Worm (Caenorhabditis elegans): Measurements from ENCODE around the gene W02B3.7.

W02B3.7 gene

ce11 chrIII:650539-650938 lies 41.3 kb downstream of the W02B3.7 start:
- TF ChIP-seq ref-1 (GFP tag; conservative IDR thresholded peaks at IDR 0.05): no peak
- TF ChIP-seq cog-1 (tag; optimal IDR thresholded peaks at IDR 0.05): no peak
- TF ChIP-seq med-1 (GFP tag; optimal IDR thresholded peaks at IDR 0.05; ENCODE audit: insufficient read depth): no peak
- no peak for TF ChIP-seq ztf-23 (GFP tag; IDR thresholded peaks at IDR 0.05)
- TF ChIP-seq klf-2 (GFP tag; conservative IDR thresholded peaks at IDR 0.05): no peak
- no peak for TF ChIP-seq T22C8.4 (GFP tag; IDR thresholded peaks at IDR 0.05)
- TF ChIP-seq ztf-29 (GFP tag; IDR thresholded peaks at IDR 0.05): no peak
- TF ChIP-seq tab-1 (GFP tag; IDR thresholded peaks at IDR 0.05): no peak
- TF ChIP-seq flt-1 (GFP tag; IDR thresholded peaks at IDR 0.05): no peak

ce11 chrIII:649935-650334 lies 41.9 kb downstream of the W02B3.7 start:
- TF ChIP-seq klf-2 (GFP tag; conservative IDR thresholded peaks at IDR 0.05): no peak
- TF ChIP-seq ztf-29 (GFP tag; IDR thresholded peaks at IDR 0.05): no peak
- no peak for TF ChIP-seq flt-1 (GFP tag; IDR thresholded peaks at IDR 0.05)
- TF ChIP-seq ref-1 (GFP tag; conservative IDR thresholded peaks at IDR 0.05): no peak
- no peak for TF ChIP-seq ztf-23 (GFP tag; IDR thresholded peaks at IDR 0.05)
- no peak for TF ChIP-seq tab-1 (GFP tag; IDR thresholded peaks at IDR 0.05)
- no peak for TF ChIP-seq T22C8.4 (GFP tag; IDR thresholded peaks at IDR 0.05)
- no peak for TF ChIP-seq cog-1 (tag; optimal IDR thresholded peaks at IDR 0.05)
- no peak for TF ChIP-seq med-1 (GFP tag; optimal IDR thresholded peaks at IDR 0.05; ENCODE audit: insufficient read depth)

- no peak for TF ChIP-seq med-1 (GFP tag; optimal IDR thresholded peaks at IDR 0.05; ENCODE audit: insufficient read depth)
- TF ChIP-seq flt-1 (GFP tag; IDR thresholded peaks at IDR 0.05): no peak
- TF ChIP-seq ztf-29 (GFP tag; IDR thresholded peaks at IDR 0.05): no peak
- TF ChIP-seq tab-1 (GFP tag; IDR thresholded peaks at IDR 0.05): no peak
- TF ChIP-seq ref-1 (GFP tag; conservative IDR thresholded peaks at IDR 0.05): no peak
- no peak for TF ChIP-seq klf-2 (GFP tag; conservative IDR thresholded peaks at IDR 0.05)
- no peak for TF ChIP-seq ztf-23 (GFP tag; IDR thresholded peaks at IDR 0.05)
- TF ChIP-seq cog-1 (tag; optimal IDR thresholded peaks at IDR 0.05): no peak
- TF ChIP-seq T22C8.4 (GFP tag; IDR thresholded peaks at IDR 0.05): no peak
These were observed 44.6 kb downstream of the W02B3.7 start for ce11 chrIII:647248-647647.

DNA sequence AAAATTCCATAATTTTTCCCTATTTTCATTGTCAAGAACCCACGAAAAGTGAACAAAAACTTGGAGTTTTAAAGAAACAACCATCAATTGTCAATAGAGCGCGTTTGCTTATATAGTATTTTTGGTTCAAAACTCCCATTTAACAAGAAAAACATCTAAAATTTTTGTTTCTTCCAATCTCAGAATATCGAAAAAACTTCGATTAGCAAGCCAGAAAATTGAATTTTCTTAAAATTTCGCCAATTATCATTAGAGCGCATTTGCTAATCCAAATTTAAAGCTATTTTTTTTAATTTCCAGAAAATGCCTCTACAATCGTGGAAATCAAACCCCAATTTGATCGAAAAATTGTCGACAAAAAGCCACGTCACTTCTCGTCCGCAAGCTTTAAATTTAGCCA lies 45.4 kb downstream of the W02B3.7 start, which contains the start of gene orai-1:
Gene orai-1 (plus strand): TSS at position 301 of the 400 bp plus-strand sequence.
- no peak for TF ChIP-seq ref-1 (GFP tag; conservative IDR thresholded peaks at IDR 0.05)
- no peak for TF ChIP-seq T22C8.4 (GFP tag; IDR thresholded peaks at IDR 0.05)
- TF ChIP-seq ztf-23 (GFP tag; IDR thresholded peaks at IDR 0.05): no peak
- TF ChIP-seq flt-1 (GFP tag; IDR thresholded peaks at IDR 0.05): no peak

- no peak for TF ChIP-seq ztf-23 (GFP tag; IDR thresholded peaks at IDR 0.05)
- TF ChIP-seq klf-2 (GFP tag; conservative IDR thresholded peaks at IDR 0.05): no peak
- no peak for TF ChIP-seq ref-1 (GFP tag; conservative IDR thresholded peaks at IDR 0.05)
- no peak for TF ChIP-seq flt-1 (GFP tag; IDR thresholded peaks at IDR 0.05)
- no peak for TF ChIP-seq T22C8.4 (GFP tag; IDR thresholded peaks at IDR 0.05)
- no peak for TF ChIP-seq med-1 (GFP tag; optimal IDR thresholded peaks at IDR 0.05; ENCODE audit: insufficient read depth)
- no peak for TF ChIP-seq tab-1 (GFP tag; IDR thresholded peaks at IDR 0.05)
- TF ChIP-seq ztf-29 (GFP tag; IDR thresholded peaks at IDR 0.05): no peak
- no peak for TF ChIP-seq cog-1 (tag; optimal IDR thresholded peaks at IDR 0.05)
These were observed 47.2 kb downstream of the W02B3.7 start for ce11 chrIII:644660-645059.

DNA sequence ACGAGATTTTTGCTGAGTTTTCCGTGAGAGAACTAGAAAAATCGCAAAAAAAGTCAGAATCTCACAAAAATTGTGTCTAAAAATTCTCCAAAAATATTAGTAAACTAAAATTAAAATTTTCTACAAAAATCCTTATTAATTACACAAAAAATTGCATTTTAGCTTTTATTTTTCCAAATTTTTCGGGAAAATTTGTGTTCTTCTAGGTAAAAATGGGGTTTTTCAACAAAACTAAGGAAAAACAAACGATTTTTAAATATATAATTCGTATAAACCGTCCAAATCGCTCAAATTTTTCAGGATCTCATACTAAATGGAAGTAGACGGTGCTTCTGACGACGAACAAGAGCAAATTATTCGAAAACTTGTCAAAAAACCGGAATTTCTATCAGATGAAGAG lies 50.1 kb downstream of the W02B3.7 start, which contains the start of gene W06E11.1:
Gene W06E11.1 (plus strand): TSS at position 301 of the 400 bp plus-strand sequence.
- no peak for TF ChIP-seq flt-1 (GFP tag; IDR thresholded peaks at IDR 0.05)
- TF ChIP-seq tab-1 (GFP tag; IDR thresholded peaks at IDR 0.05): no peak
- TF ChIP-seq med-1 (GFP tag; optimal IDR thresholded peaks at IDR 0.05; ENCODE audit: insufficient read depth): no peak
- no peak for TF ChIP-seq klf-2 (GFP tag; conservative IDR thresholded peaks at IDR 0.05)
- no peak for TF ChIP-seq T22C8.4 (GFP tag; IDR thresholded peaks at IDR 0.05)
- TF ChIP-seq cog-1 (tag; optimal IDR thresholded peaks at IDR 0.05): no peak
- no peak for TF ChIP-seq ztf-29 (GFP tag; IDR thresholded peaks at IDR 0.05)
- no peak for TF ChIP-seq ztf-23 (GFP tag; IDR thresholded peaks at IDR 0.05)
- TF ChIP-seq ref-1 (GFP tag; conservative IDR thresholded peaks at IDR 0.05): no peak

ce11 chrIII:640198-640803 lies 51.5 kb downstream of the W02B3.7 start, which contains the start of the genes tag-266 and tag-267:
tag-266 (minus strand) TSS chrIII:640226.
tag-267 (plus strand) TSS chrIII:640790.
- TF ChIP-seq cog-1 (tag; optimal IDR thresholded peaks at IDR 0.05) (peak; percentile 94), med-1 (GFP tag; optimal IDR thresholded peaks at IDR 0.05; ENCODE audit: insufficient read depth) (no peak), ref-1 (GFP tag; conservative IDR thresholded peaks at IDR 0.05) (no peak), T22C8.4 (GFP tag; IDR thresholded peaks at IDR 0.05) (peak; percentile 57; the same call in 1 of the 2 replicates), ztf-23 (GFP tag; IDR thresholded peaks at IDR 0.05) (peak; percentile 81), flt-1 (GFP tag; IDR thresholded peaks at IDR 0.05) (peak; percentile 81; the same call in 1 of the 2 replicates), klf-2 (GFP tag; conservative IDR thresholded peaks at IDR 0.05) (peak; percentile 74), ztf-29 (GFP tag; IDR thresholded peaks at IDR 0.05) (no peak), tab-1 (GFP tag; IDR thresholded peaks at IDR 0.05) (no peak)

DNA sequence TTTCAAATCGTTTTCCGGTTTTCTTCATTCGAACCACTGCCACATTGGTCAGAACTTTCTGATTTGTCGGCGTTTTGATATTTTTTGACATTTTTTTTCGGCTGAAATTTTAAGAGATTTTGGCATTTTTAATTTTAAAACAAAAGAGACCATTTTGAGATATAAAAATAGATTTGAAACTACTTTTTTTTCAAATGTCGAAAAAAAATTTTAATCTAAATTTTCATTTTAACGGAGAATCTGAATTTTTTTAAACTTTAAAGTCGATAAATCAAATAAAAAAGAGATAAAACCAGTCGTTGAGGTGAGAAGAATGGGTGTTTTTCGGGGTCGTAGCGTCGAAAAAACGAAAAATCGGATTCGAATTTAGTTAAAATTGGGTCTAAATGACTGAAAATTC lies 53.5 kb downstream of the W02B3.7 start, which contains the start of gene sbds-1:
Gene sbds-1 (minus strand): TSS at position 101 of the 400 bp plus-strand sequence.
- TF ChIP-seq ztf-23 (GFP tag; IDR thresholded peaks at IDR 0.05) (no peak), ztf-29 (GFP tag; IDR thresholded peaks at IDR 0.05) (no peak), med-1 (GFP tag; optimal IDR thresholded peaks at IDR 0.05; ENCODE audit: insufficient read depth) (no peak), tab-1 (GFP tag; IDR thresholded peaks at IDR 0.05) (no peak), flt-1 (GFP tag; IDR thresholded peaks at IDR 0.05) (no peak), ref-1 (GFP tag; conservative IDR thresholded peaks at IDR 0.05) (no peak), klf-2 (GFP tag; conservative IDR thresholded peaks at IDR 0.05) (no peak), T22C8.4 (GFP tag; IDR thresholded peaks at IDR 0.05) (no peak), cog-1 (tag; optimal IDR thresholded peaks at IDR 0.05) (no peak)

Data from whole organism, midembryonic.